Fruit fly (Drosophila melanogaster) whole organism: ENCODE data around the gene step.

Experiments
- CG8478 ChIP-seq: fragments of >200 bp; optimal IDR thresholded peaks from 2 replicates; lab custom pipeline; 2018; ENCODE audit warnings: inconsistent platforms
- EcR ChIP-seq, 2 experiments: fragments of >200 bp; optimal IDR thresholded peaks; 2 replicates each; lab custom pipeline; 2017; ENCODE audit warnings: missing biosample characterization in 2 of 2, missing genetic modification characterization in 2 of 2, missing genetic modification reagents in 2 of 2
- pan ChIP-seq: fragments of >200 bp; optimal IDR thresholded peaks from 2 replicates; lab custom pipeline; 2017
- psq ChIP-seq: fragments of >200 bp; optimal IDR thresholded peaks from 2 replicates; lab custom pipeline; 2017
- usp ChIP-seq: fragments of >200 bp; optimal IDR thresholded peaks from 2 replicates; lab custom pipeline; 2017; ENCODE audit warnings: missing biosample characterization, missing genetic modification characterization, mixed read lengths

DNA sequence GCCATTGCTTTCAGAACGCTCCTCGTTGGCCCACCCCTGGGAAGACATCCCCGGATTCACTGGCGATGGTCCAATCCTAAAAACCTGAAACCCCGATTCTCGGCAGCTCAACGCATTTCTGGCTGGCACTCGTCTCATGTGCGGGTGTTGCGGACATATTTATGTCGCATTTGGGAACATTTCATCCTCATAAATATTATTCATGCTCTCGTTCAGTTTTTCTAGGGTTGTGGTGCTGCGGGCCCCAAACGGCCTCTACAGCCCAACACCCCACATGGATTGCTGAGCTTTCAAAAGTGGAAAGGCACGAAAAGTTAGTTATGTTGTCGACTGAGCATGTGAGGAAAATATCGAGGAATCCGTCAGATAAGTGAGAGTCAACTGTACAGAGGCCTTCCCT lies 49.6 kb upstream of the step start:
- TF ChIP-seq psq (no peak), CG8478 (lab: Kevin White, UChicago) (no peak), usp (GFP tag; lab: Kevin White, UChicago) (no peak), pan (lab: Kevin White, UChicago) (no peak), EcR (GFP tag; optimal IDR thresholded peaks at IDR 0.05; lab: Kevin White, UChicago) (no peak)
